Worm (Caenorhabditis elegans) whole organism, mixed stage, embryonic: ENCODE measurements around the gene F17A2.13.

Experiments used
- M03D4.4 ChIP-seq: sonication (generic microtip); optimal IDR thresholded peaks from 2 replicates; lab custom pipeline; 2017; ENCODE audit warnings: mild to moderate bottlenecking, missing genetic modification characterization, missing compliant biosample characterization
- bed-3 ChIP-seq: fragments of 200-800 bp; sonication (Bioruptor generic); optimal IDR thresholded peaks from 3 replicates; lab custom pipeline; 2018; ENCODE audit warnings: mild to moderate bottlenecking, missing genetic modification characterization, moderate library complexity, missing compliant biosample characterization
- blmp-1 ChIP-seq: fragments of 150-350 bp; optimal IDR thresholded peaks from 2 replicates; lab custom pipeline; 2014; ENCODE audit warnings: missing biosample characterization, missing genetic modification characterization
- ceh-39 ChIP-seq: fragments of 150-350 bp; optimal IDR thresholded peaks from 2 replicates; lab custom pipeline; 2014; ENCODE audit warnings: missing biosample characterization, missing genetic modification characterization
- ceh-43 ChIP-seq: fragments of 200-800 bp; sonication (Bioruptor generic); optimal IDR thresholded peaks from 2 replicates; lab custom pipeline; 2018; ENCODE audit warnings: mild to moderate bottlenecking, missing genetic modification characterization, moderate library complexity, missing compliant biosample characterization
- ces-1 ChIP-seq: fragments of 150-350 bp; optimal IDR thresholded peaks from 2 replicates; lab custom pipeline; 2014; ENCODE audit warnings: missing biosample characterization, missing genetic modification reagents, missing genetic modification characterization
- cnd-1 ChIP-seq: fragments of 200-800 bp; sonication (Bioruptor generic); optimal IDR thresholded peaks from 2 replicates; lab custom pipeline; 2018; ENCODE audit warnings: mild to moderate bottlenecking, missing genetic modification characterization, missing compliant biosample characterization
- drap-1 ChIP-seq: fragments of 200-800 bp; sonication (Bioruptor generic); optimal IDR thresholded peaks from 3 replicates; lab custom pipeline; 2018; ENCODE audit warnings: mild to moderate bottlenecking, missing genetic modification characterization, missing compliant biosample characterization
- elt-1 ChIP-seq: sonication (generic microtip); optimal IDR thresholded peaks from 2 replicates; lab custom pipeline; 2017; ENCODE audit warnings: missing genetic modification characterization, mild to moderate bottlenecking, missing compliant biosample characterization, antibody characterized with exemption, moderate library complexity, borderline replicate concordance; ENCODE audit not compliant: insufficient read depth
- elt-3 ChIP-seq: fragments of 150-350 bp; optimal IDR thresholded peaks from 2 replicates; lab custom pipeline; 2014; ENCODE audit warnings: missing biosample characterization, missing genetic modification characterization
- flh-1 ChIP-seq: fragments of 200-800 bp; sonication (Bioruptor generic); optimal IDR thresholded peaks from 2 replicates; lab custom pipeline; 2018; ENCODE audit warnings: mild to moderate bottlenecking, missing genetic modification characterization, moderate library complexity, missing compliant biosample characterization
- ham-2 ChIP-seq: fragments of 200-800 bp; sonication (Bioruptor generic); optimal IDR thresholded peaks from 2 replicates; lab custom pipeline; 2018; ENCODE audit warnings: mild to moderate bottlenecking, missing genetic modification characterization, missing compliant biosample characterization
- hlh-1 ChIP-seq: fragments of 150-350 bp; optimal IDR thresholded peaks from 2 replicates; lab custom pipeline; 2014; ENCODE audit warnings: missing biosample characterization, missing genetic modification reagents, missing genetic modification characterization
- lin-13 ChIP-seq: fragments of 150-350 bp; optimal IDR thresholded peaks from 2 replicates; lab custom pipeline; 2014; ENCODE audit warnings: missing biosample characterization, missing genetic modification characterization
- lin-32 ChIP-seq: fragments of 200-800 bp; sonication (Bioruptor generic); optimal IDR thresholded peaks from 2 replicates; lab custom pipeline; 2018; ENCODE audit warnings: mild to moderate bottlenecking, missing genetic modification characterization, missing compliant biosample characterization
- lsy-2 ChIP-seq: fragments of 150-350 bp; optimal IDR thresholded peaks from 2 replicates; lab custom pipeline; 2014; ENCODE audit warnings: missing biosample characterization, missing genetic modification characterization
- mab-5 ChIP-seq: fragments of 150-350 bp; optimal IDR thresholded peaks from 2 replicates; lab custom pipeline; 2014; ENCODE audit warnings: missing biosample characterization, missing genetic modification characterization
- mep-1 ChIP-seq: fragments of 150-350 bp; optimal IDR thresholded peaks from 2 replicates; lab custom pipeline; 2017; ENCODE audit warnings: missing biosample characterization, missing genetic modification reagents, missing genetic modification characterization, inconsistent platforms
- mls-2 ChIP-seq: sonication (generic microtip); optimal IDR thresholded peaks from 2 replicates; lab custom pipeline; 2016; ENCODE audit warnings: mild to moderate bottlenecking, missing genetic modification characterization, moderate library complexity, missing compliant biosample characterization
- nhr-12 ChIP-seq: fragments of 150-350 bp; optimal IDR thresholded peaks from 2 replicates; lab custom pipeline; 2014; ENCODE audit warnings: missing biosample characterization, missing genetic modification characterization
- nhr-2 ChIP-seq: fragments of 150-350 bp; optimal IDR thresholded peaks from 2 replicates; lab custom pipeline; 2014; ENCODE audit warnings: missing biosample characterization, missing genetic modification characterization
- nhr-237 ChIP-seq: fragments of 150-350 bp; optimal IDR thresholded peaks from 2 replicates; lab custom pipeline; 2014; ENCODE audit warnings: missing biosample characterization, missing genetic modification characterization
- nhr-28 ChIP-seq: fragments of 150-350 bp; optimal IDR thresholded peaks from 2 replicates; lab custom pipeline; 2014; ENCODE audit warnings: missing biosample characterization, missing genetic modification characterization
- nhr-76 ChIP-seq: sonication (generic microtip); optimal IDR thresholded peaks from 2 replicates; lab custom pipeline; 2017; ENCODE audit warnings: missing biosample characterization, missing genetic modification characterization
- pha-4 ChIP-seq: fragments of 150-350 bp; optimal IDR thresholded peaks from 2 replicates; lab custom pipeline; 2018; ENCODE audit warnings: missing biosample characterization, missing genetic modification reagents, missing genetic modification characterization
- sem-2 ChIP-seq: fragments of 200-800 bp; sonication (Bioruptor generic); optimal IDR thresholded peaks from 2 replicates; lab custom pipeline; 2018; ENCODE audit warnings: mild to moderate bottlenecking, missing genetic modification characterization, missing compliant biosample characterization
- snpc-4 ChIP-seq: fragments of 150-350 bp; optimal IDR thresholded peaks from 2 replicates; lab custom pipeline; 2014; ENCODE audit warnings: missing biosample characterization, missing genetic modification characterization
- unc-120 ChIP-seq: sonication (generic microtip); optimal IDR thresholded peaks from 2 replicates; lab custom pipeline; 2017; ENCODE audit warnings: missing genetic modification characterization, missing compliant biosample characterization; ENCODE audit not compliant: poor library complexity, severe bottlenecking
- unc-39 ChIP-seq: fragments of 150-350 bp; optimal IDR thresholded peaks from 2 replicates; lab custom pipeline; 2014; ENCODE audit warnings: missing biosample characterization, missing genetic modification characterization
- zip-8 ChIP-seq: fragments of 150-350 bp; optimal IDR thresholded peaks from 2 replicates; lab custom pipeline; 2014; ENCODE audit warnings: missing biosample characterization, missing genetic modification characterization
- ztf-11 ChIP-seq: fragments of 150-350 bp; optimal IDR thresholded peaks from 2 replicates; lab custom pipeline; 2014; ENCODE audit warnings: missing biosample characterization, missing genetic modification characterization

The F17A2.13 gene

ce11 chrX:12321357-12321756 lies at the start of gene F17A2.13:
TSS of gene F17A2.13 (plus strand) at chrX:12321657.
- no peak for TF ChIP-seq ces-1
- TF ChIP-seq hlh-1 (tag; lab: Kevin White, UChicago), result no peak
- no peak for TF ChIP-seq drap-1 (GFP tag; lab: Kevin White, UChicago)
- no peak for TF ChIP-seq mep-1 (tag; lab: Kevin White, UChicago)
- TF ChIP-seq zip-8 (tag; lab: Kevin White, UChicago), result no peak
- no peak for TF ChIP-seq M03D4.4 (tag; lab: Kevin White, UChicago)
- no peak for TF ChIP-seq ceh-39 (tag; lab: Kevin White, UChicago)
- TF ChIP-seq sem-2, result no peak
- no peak for TF ChIP-seq blmp-1 (tag; lab: Kevin White, UChicago)

ce11 chrX:12273870-12274269 lies 47.6 kb upstream of the F17A2.13 start, which contains the start of gene H19J13.2:
TSS of gene H19J13.2 (minus strand) at chrX:12273970.
- no peak for TF ChIP-seq ztf-11
- TF ChIP-seq nhr-28 (tag; lab: Kevin White, UChicago), result no peak

ce11 chrX:12275577-12275976 lies 45.9 kb upstream of the F17A2.13 start, which contains the start of gene C04B4.6:
TSS of gene C04B4.6 (minus strand) at chrX:12275677.
- TF ChIP-seq nhr-2 (tag; lab: Kevin White, UChicago) (no peak), elt-1 (tag; lab: Kevin White, UChicago) (no peak), pha-4 (no peak), elt-3 (no peak), nhr-28 (tag; lab: Kevin White, UChicago) (no peak), mls-2 (tag; lab: Kevin White, UChicago) (no peak), cnd-1 (no peak), drap-1 (GFP tag; lab: Kevin White, UChicago) (no peak), nhr-76 (no peak), flh-1 (no peak), ceh-43 (GFP tag; lab: Kevin White, UChicago) (no peak), blmp-1 (tag; lab: Kevin White, UChicago) (no peak), lin-32 (GFP tag; lab: Kevin White, UChicago) (no peak), ces-1 (no peak), lin-13 (tag; lab: Kevin White, UChicago) (no peak), nhr-237 (tag; lab: Kevin White, UChicago) (no peak), M03D4.4 (tag; lab: Kevin White, UChicago) (no peak)
- TF ChIP-seq, all 35 proteins: peak for 0

ce11 chrX:12280477-12280876 lies 41.0 kb upstream of the F17A2.13 start, which contains the start of gene C04B4.1:
TSS of gene C04B4.1 (plus strand) at chrX:12280777.
- no peak for TF ChIP-seq pha-4
- no peak for TF ChIP-seq ceh-39 (tag; lab: Kevin White, UChicago)
- no peak for TF ChIP-seq bed-3 (GFP tag; lab: Kevin White, UChicago)
- no peak for TF ChIP-seq nhr-12
- no peak for TF ChIP-seq mab-5 (tag; lab: Kevin White, UChicago)
- TF ChIP-seq, all 35 proteins: peak for 0

- TF ChIP-seq mab-5 (tag; lab: Kevin White, UChicago), result no peak
- TF ChIP-seq cnd-1, result no peak
- TF ChIP-seq sem-2, result no peak
- TF ChIP-seq snpc-4 (tag; lab: Kevin White, UChicago), result no peak
- no peak for TF ChIP-seq nhr-28 (tag; lab: Kevin White, UChicago)
- TF ChIP-seq blmp-1 (tag; lab: Kevin White, UChicago), result no peak
- TF ChIP-seq lin-32 (GFP tag; lab: Kevin White, UChicago), result no peak
- TF ChIP-seq hlh-1 (tag; lab: Kevin White, UChicago), result no peak
- no peak for TF ChIP-seq unc-120 (tag; lab: Kevin White, UChicago)
- TF ChIP-seq, all 35 proteins: peak for 0
Observed at ce11 chrX:12282911-12283310, 38.5 kb upstream of the F17A2.13 start, which contains the start of gene C04B4.2. TSS of gene C04B4.2 (plus strand) at chrX:12283281.

- TF ChIP-seq nhr-237 (tag; lab: Kevin White, UChicago) (no peak), lsy-2 (tag; lab: Kevin White, UChicago) (no peak), mep-1 (tag; lab: Kevin White, UChicago) (no peak), nhr-28 (tag; lab: Kevin White, UChicago) (no peak), lin-13 (tag; lab: Kevin White, UChicago) (no peak), sem-2 (no peak), mls-2 (tag; lab: Kevin White, UChicago) (no peak), flh-1 (no peak), ztf-11 (no peak), bed-3 (GFP tag; lab: Kevin White, UChicago) (no peak), mab-5 (tag; lab: Kevin White, UChicago) (no peak), unc-39 (tag; lab: Kevin White, UChicago) (no peak), ceh-43 (GFP tag; lab: Kevin White, UChicago) (no peak), nhr-76 (no peak), nhr-2 (tag; lab: Kevin White, UChicago) (no peak), unc-120 (tag; lab: Kevin White, UChicago) (no peak), ham-2 (GFP tag; lab: Kevin White, UChicago) (no peak), zip-8 (tag; lab: Kevin White, UChicago) (no peak), drap-1 (GFP tag; lab: Kevin White, UChicago) (no peak), hlh-1 (tag; lab: Kevin White, UChicago) (no peak)
- TF ChIP-seq, all 35 proteins: peak for 0
Observed at ce11 chrX:12284161-12284560, 37.3 kb upstream of the F17A2.13 start.
